Worm (Caenorhabditis elegans): ENCODE measurements around the gene Y46D2A.3.
"Not testable (repeated sequence)": the region's sequence is repeated elsewhere in the genome, so short reads cannot be mapped to it uniquely, and the experiment has no call there.

Y46D2A.3 gene

DNA sequence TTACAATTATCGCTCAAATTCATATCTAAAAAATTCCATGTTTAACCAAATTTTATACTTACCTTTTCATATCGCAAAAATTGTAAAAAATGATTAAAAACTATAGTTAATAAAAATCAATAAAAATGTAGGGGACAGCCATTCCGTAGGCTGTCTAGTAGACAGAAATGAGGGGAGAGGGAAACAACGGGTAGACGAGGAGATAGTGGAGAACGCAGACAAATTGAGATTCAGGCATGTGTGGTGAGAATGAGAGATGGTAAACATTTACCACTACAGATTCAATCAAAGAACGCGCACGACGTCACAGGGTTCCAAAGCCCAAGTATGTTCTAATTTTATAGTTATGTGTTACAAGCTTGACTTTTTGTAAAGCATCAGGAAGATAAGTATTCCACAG lies 23.4 kb downstream of the Y46D2A.3 start:
- 0 out of 2 replicates have a peak, but pooled peaks have one; percentile 35 for TF ChIP-seq pbrm-1 (GFP tag; IDR thresholded peaks at IDR 0.05)
- no peak for TF ChIP-seq ceh-40 (GFP tag; IDR thresholded peaks at IDR 0.05)
- TF ChIP-seq nhr-80 (tag; optimal IDR thresholded peaks at IDR 0.05): peak; percentile 47
- 0 out of 2 replicates have a peak, but pooled peaks have one; percentile 33 for TF ChIP-seq nfyb-1 (GFP tag; IDR thresholded peaks at IDR 0.05)
- TF ChIP-seq F23B12.7 (tag; optimal IDR thresholded peaks at IDR 0.05; ENCODE audit: insufficient read depth): peak; percentile 53
- no peak for TF ChIP-seq B0019.2 (GFP tag; conservative IDR thresholded peaks at IDR 0.05)
- TF ChIP-seq hmg-1.2 (GFP tag; IDR thresholded peaks at IDR 0.05): 0 out of 2 replicates have a peak, but pooled peaks have one; percentile 19
- TF ChIP-seq cebp-1 (GFP tag; IDR thresholded peaks at IDR 0.05): no peak
- TF ChIP-seq cebp-1 (tag; optimal IDR thresholded peaks at IDR 0.05): peak; percentile 42
- TF ChIP-seq lag-1 (GFP tag; IDR thresholded peaks at IDR 0.05): no peak

DNA sequence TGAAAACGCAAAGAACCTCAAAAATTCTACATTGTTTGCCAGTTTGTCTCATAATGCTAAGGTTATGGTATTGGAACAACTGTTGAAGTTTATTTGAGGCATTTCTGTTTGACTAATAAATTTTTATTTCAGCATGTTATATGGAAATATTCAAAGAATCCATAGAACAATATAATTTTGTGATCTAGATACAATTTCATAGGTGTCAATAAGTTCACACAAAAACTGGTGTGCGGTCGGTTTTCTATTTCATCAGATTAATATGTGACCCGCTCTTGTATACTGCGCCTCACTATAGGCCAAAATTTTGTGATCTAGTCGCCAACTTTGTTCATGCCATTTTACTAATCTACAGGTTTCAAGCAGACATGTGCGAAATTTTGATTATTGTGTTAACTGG lies 27.5 kb downstream of the Y46D2A.3 start, which contains the start of gene btb-22:
Gene btb-22 (plus strand): TSS at position 301 of the 400 bp plus-strand sequence.
- TF ChIP-seq bed-1 (GFP tag; IDR thresholded peaks at IDR 0.05) (no peak), hlh-26 (GFP tag; conservative IDR thresholded peaks at IDR 0.05) (no peak), Y53G8AR.9 (GFP tag; conservative IDR thresholded peaks at IDR 0.05) (no peak), pha-4 (tag; optimal IDR thresholded peaks at IDR 0.05) (no peak), let-607 (tag; optimal IDR thresholded peaks at IDR 0.05) (no peak), attf-3 (GFP tag; conservative IDR thresholded peaks at IDR 0.05) (no peak)

DNA sequence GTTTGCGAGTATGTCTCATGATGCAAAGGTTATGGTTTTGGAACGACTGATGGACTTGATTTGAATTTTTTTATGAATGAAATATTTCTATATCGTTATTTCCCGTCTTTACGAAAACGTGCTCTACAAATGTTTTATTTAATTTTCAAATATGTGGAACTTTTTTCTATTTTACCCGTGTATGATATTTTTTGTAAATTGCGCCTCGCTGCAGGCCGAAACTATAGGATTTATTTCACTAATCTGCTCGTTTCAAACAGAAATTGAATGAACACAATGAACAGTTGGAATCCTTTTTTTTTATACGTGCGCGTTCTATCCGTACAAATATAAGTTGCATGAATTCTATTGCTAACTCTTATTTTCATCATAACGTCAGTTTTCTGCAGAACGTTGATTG lies 29.1 kb downstream of the Y46D2A.3 start, which contains the start of gene btb-18:
Gene btb-18 (plus strand): TSS at position 301 of the 400 bp plus-strand sequence.
- TF ChIP-seq fkh-3 (tag; optimal IDR thresholded peaks at IDR 0.05) (no peak), B0336.3 (GFP tag; IDR thresholded peaks at IDR 0.05) (no peak), F10E7.11 (tag; optimal IDR thresholded peaks at IDR 0.05) (no peak), unc-62 (GFP tag; optimal IDR thresholded peaks at IDR 0.05) (no peak), tlf-1 (GFP tag; optimal IDR thresholded peaks at IDR 0.05) (no peak), let-607 (tag; optimal IDR thresholded peaks at IDR 0.05) (no peak), atf-7 (tag; optimal IDR thresholded peaks at IDR 0.05) (no peak)

ce11 chrII:3296644-3297043 lies 30.4 kb downstream of the Y46D2A.3 start, which contains the start of gene btb-16:
btb-16 (plus strand) TSS chrII:3296883.
- TF ChIP-seq nhr-80 (tag; optimal IDR thresholded peaks at IDR 0.05): peak; percentile 36
- TF ChIP-seq lin-40 (tag; optimal IDR thresholded peaks at IDR 0.05): no peak

DNA sequence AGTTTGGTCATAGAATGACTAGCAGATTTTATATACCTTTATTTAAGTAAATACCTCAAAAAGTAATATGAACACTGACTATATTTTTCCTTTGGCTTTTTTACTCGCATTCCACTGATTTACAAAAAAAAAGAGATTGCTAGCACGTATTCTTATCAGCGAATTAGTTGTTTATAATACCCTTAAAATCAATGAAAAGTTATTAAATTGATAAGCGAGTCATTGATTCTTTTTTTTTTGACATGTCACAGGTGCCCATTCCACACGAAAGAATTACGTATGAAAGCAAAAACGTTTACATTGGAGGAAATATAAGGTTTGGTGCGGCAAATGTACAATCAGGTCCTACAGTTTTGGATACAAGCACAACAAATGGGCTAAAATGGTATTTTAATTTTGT lies 31.8 kb downstream of the Y46D2A.3 start, which contains the start of gene btb-17:
Gene btb-17 (plus strand): TSS at position 213 of the 400 bp plus-strand sequence.
- TF ChIP-seq zim-3 (tag; optimal IDR thresholded peaks at IDR 0.05) (no peak), nhr-80 (tag; optimal IDR thresholded peaks at IDR 0.05) (peak; percentile 35)

DNA sequence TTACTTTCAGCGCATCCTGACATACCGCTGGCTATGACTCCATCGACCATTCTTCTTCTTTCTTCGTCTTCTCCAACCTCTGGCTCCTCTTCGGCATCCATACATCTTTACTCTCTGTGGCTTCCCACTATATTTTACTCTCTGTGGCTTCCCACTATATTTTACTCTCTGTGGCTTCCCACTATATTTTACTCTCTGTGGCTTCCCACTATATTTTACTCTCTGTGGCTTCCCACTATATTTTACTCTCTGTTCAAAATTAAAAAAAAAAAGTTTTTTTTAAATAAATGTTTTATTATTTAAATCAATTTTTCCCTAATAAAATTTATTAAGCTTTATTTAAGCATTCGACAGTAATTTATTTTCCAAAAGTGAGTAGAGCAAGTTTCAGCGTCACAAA lies 36.5 kb downstream of the Y46D2A.3 start, which contains the start of gene F39E9.14:
Gene F39E9.14 (minus strand): TSS at position 101 of the 400 bp plus-strand sequence.
- not testable (repeated sequence) for TF ChIP-seq snpc-3.4 (tag; optimal IDR thresholded peaks at IDR 0.05); hsf-1 (GFP tag; IDR thresholded peaks at IDR 0.05); rpc-1 (optimal IDR thresholded peaks at IDR 0.05); rpc-1 (tag; optimal IDR thresholded peaks at IDR 0.05)

DNA sequence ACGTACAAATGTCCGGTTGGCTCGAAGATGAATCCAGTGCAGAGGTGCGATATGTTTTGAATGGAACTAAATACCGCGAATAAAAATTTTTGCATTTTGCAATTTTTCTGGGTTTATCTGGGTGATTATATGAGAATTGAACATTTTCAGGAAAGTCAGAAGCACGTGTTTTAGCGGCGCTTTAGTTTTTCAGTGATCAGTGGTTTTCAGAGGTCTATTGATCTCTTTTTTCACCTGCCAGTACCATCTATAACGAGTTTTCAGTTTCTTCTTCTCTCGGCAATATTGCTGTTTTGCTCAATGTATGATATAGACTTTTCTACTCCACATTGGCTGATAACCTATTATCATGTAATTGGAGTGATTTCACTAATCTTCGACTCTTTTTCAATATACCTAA lies 39.9 kb downstream of the Y46D2A.3 start, which contains the start of gene sri-63:
Gene sri-63 (plus strand): TSS at position 301 of the 400 bp plus-strand sequence.
- TF ChIP-seq ceh-40 (GFP tag; IDR thresholded peaks at IDR 0.05) (no peak), Y53G8AR.9 (GFP tag; conservative IDR thresholded peaks at IDR 0.05) (no peak), hlh-26 (GFP tag; conservative IDR thresholded peaks at IDR 0.05) (no peak), ztf-6 (GFP tag; IDR thresholded peaks at IDR 0.05) (no peak), B0019.2 (GFP tag; conservative IDR thresholded peaks at IDR 0.05) (no peak), fkh-3 (tag; optimal IDR thresholded peaks at IDR 0.05) (no peak), efl-1 (GFP tag; optimal IDR thresholded peaks at IDR 0.05) (no peak), mel-28 (tag; optimal IDR thresholded peaks at IDR 0.05; ENCODE audit: borderline replicate concordance) (no peak), attf-5 (GFP tag; optimal IDR thresholded peaks at IDR 0.05) (no peak), ets-4 (GFP tag; optimal IDR thresholded peaks at IDR 0.05) (no peak), madf-6 (GFP tag; IDR thresholded peaks at IDR 0.05) (no peak), him-1 (tag; optimal IDR thresholded peaks at IDR 0.05) (no peak), F39B2.1 (GFP tag; IDR thresholded peaks at IDR 0.05) (no peak)
